Fruit fly (Drosophila melanogaster) whole organism, pupa: Measurements from ENCODE around the gene Yp1.

Experiments used
- CG13204 ChIP-seq: fragments of 200-800 bp; sonication (Bioruptor generic); optimal IDR thresholded peaks from 2 replicates; lab custom pipeline; 2018; ENCODE audit warnings: missing biosample characterization, mild to moderate bottlenecking, missing genetic modification characterization, moderate library complexity
- CG14655 ChIP-seq: fragments of 200-800 bp; sonication (Bioruptor generic); optimal IDR thresholded peaks from 3 replicates; lab custom pipeline; 2017; ENCODE audit warnings: mild to moderate bottlenecking, missing biosample characterization, missing genetic modification reagents, missing genetic modification characterization
- CG15710 ChIP-seq: fragments of 200-800 bp; sonication (Bioruptor generic); optimal IDR thresholded peaks from 2 replicates; lab custom pipeline; 2018; ENCODE audit warnings: missing biosample characterization, mild to moderate bottlenecking, missing genetic modification characterization, moderate library complexity
- CG17806 ChIP-seq: fragments of 200-800 bp; sonication (Bioruptor generic); optimal IDR thresholded peaks from 2 replicates; lab custom pipeline; 2018; ENCODE audit warnings: missing biosample characterization, mild to moderate bottlenecking, missing genetic modification characterization, moderate library complexity
- CG32121 ChIP-seq: fragments of 200-800 bp; sonication (Bioruptor generic); IDR thresholded peaks from 2 replicates; pipeline ENCODE4 v1.3.6; 2022; ENCODE audit warnings: missing biosample characterization, missing genetic modification characterization
- CG4496 ChIP-seq: fragments of 200-800 bp; sonication (Bioruptor generic); IDR thresholded peaks from 3 replicates; pipeline ENCODE4 v1.3.6; 2022; ENCODE audit warnings: missing biosample characterization, missing genetic modification characterization
- CG8301 ChIP-seq: fragments of 200-800 bp; sonication (Bioruptor generic); optimal IDR thresholded peaks from 2 replicates; lab custom pipeline; 2018; ENCODE audit warnings: missing biosample characterization, mild to moderate bottlenecking, missing genetic modification characterization
- D1 ChIP-seq: fragments of 200-800 bp; sonication (Bioruptor generic); optimal IDR thresholded peaks from 2 replicates; lab custom pipeline; 2018; ENCODE audit warnings: missing biosample characterization, mild to moderate bottlenecking, missing genetic modification characterization, moderate library complexity
- EcR ChIP-seq: fragments of 200-800 bp; sonication (Bioruptor generic); optimal IDR thresholded peaks from 3 replicates; lab custom pipeline; 2019; ENCODE audit warnings: missing biosample characterization, missing genetic modification characterization, mild to moderate bottlenecking, moderate library complexity, missing genetic modification reagents
- Ets98B ChIP-seq: fragments of 200-800 bp; sonication (Bioruptor generic); IDR thresholded peaks from 2 replicates; pipeline ENCODE4 v1.3.6; 2022; ENCODE audit warnings: missing biosample characterization, missing genetic modification characterization
- Pif1A ChIP-seq: fragments of 200-800 bp; sonication (Bioruptor generic); optimal IDR thresholded peaks from 3 replicates; lab custom pipeline; 2016; ENCODE audit warnings: missing biosample characterization, missing genetic modification characterization
- fd96Ca ChIP-seq: fragments of 200-800 bp; sonication (Bioruptor generic); IDR thresholded peaks from 3 replicates; pipeline ENCODE4 v1.3.6; 2022; ENCODE audit warnings: missing biosample characterization, missing genetic modification characterization
- gl ChIP-seq: fragments of 200-800 bp; sonication (Bioruptor generic); optimal IDR thresholded peaks from 2 replicates; lab custom pipeline; 2018; ENCODE audit warnings: missing biosample characterization, mild to moderate bottlenecking, missing genetic modification characterization
- rn ChIP-seq: fragments of 200-800 bp; sonication (Bioruptor generic); IDR thresholded peaks from 2 replicates; pipeline ENCODE4 v1.3.6; 2022; ENCODE audit warnings: missing biosample characterization, missing genetic modification characterization

DNA sequence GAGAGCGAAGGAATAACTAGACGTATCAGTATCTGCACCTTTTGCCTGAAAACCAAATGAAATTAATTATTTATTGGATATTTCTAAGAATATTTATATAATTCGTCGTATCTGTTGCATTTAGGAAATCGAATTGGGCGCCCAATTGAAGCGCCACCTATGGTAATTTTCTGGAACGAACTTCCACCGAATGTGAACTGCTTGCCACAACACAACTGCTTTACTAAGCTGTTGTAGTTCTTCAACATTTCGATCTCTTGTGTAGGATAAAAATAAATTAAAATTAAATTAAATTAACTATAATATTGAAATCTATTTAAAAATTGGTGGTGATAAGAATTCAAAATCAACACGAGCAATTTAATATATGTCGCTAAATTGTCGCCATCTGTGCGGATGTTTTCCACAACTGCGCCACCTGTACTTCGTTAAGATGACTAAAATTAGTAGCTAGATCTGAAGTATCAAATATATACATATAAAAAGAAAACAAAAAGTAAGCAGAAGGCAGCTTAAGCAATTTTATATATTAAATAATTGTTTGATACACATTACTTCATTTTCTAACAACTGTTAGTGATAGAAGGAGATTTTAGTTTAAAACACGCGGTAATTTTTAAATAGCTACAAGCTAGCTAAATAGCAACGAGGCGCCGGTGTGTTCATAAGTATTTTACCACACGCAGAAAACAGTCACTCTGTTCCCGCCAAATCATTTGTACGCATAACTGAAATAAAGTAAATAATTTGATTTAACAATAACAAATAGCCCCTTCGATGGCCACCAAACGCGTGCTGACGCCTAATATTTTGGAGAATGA is 43.6 kb upstream of the Yp1 start, which contains the start of gene Dna2:
- TF ChIP-seq CG8301 (no peak), CG15710 (tag; lab: Kevin White, UChicago) (no peak), CG17806 (tag; lab: Kevin White, UChicago) (no peak), gl (no peak), CG14655 (no peak), CG13204 (GFP tag; lab: Kevin White, UChicago) (no peak), Pif1A (GFP tag; lab: Kevin White, UChicago) (no peak), EcR (GFP tag; lab: Kevin White, UChicago) (no peak), fd96Ca (GFP tag; lab: Robert Waterston, UW) (no peak), rn (GFP tag; lab: Robert Waterston, UW) (no peak), Ets98B (GFP tag; lab: Robert Waterston, UW) (no peak), CG32121 (GFP tag; lab: Robert Waterston, UW) (no peak), CG4496 (GFP tag; lab: Robert Waterston, UW) (no peak), D1 (tag; lab: Kevin White, UChicago) (no peak)
